Fruit fly (Drosophila melanogaster) whole organism, pupa: ENCODE results near the gene CG42676.

Source experiments
- CG12605 ChIP-seq: fragments of 200-800 bp; sonication (Bioruptor generic); IDR thresholded peaks from 2 replicates; pipeline ENCODE4 v1.3.6; 2022; ENCODE audit warnings: missing biosample characterization, missing genetic modification characterization
- CG15710 ChIP-seq: fragments of 200-800 bp; sonication (Bioruptor generic); optimal IDR thresholded peaks from 2 replicates; lab custom pipeline; 2018; ENCODE audit warnings: missing biosample characterization, mild to moderate bottlenecking, missing genetic modification characterization, moderate library complexity
- CG17806 ChIP-seq: fragments of 200-800 bp; sonication (Bioruptor generic); optimal IDR thresholded peaks from 2 replicates; lab custom pipeline; 2018; ENCODE audit warnings: missing biosample characterization, mild to moderate bottlenecking, missing genetic modification characterization, moderate library complexity
- CG4496 ChIP-seq: fragments of 200-800 bp; sonication (Bioruptor generic); IDR thresholded peaks from 3 replicates; pipeline ENCODE4 v1.3.6; 2022; ENCODE audit warnings: missing biosample characterization, missing genetic modification characterization
- Ets98B ChIP-seq: fragments of 200-800 bp; sonication (Bioruptor generic); IDR thresholded peaks from 2 replicates; pipeline ENCODE4 v1.3.6; 2022; ENCODE audit warnings: missing biosample characterization, missing genetic modification characterization
- Pif1B ChIP-seq: fragments of 200-800 bp; sonication (Bioruptor generic); optimal IDR thresholded peaks from 3 replicates; lab custom pipeline; 2016; ENCODE audit warnings: missing biosample characterization, missing genetic modification characterization
- gl ChIP-seq: fragments of 200-800 bp; sonication (Bioruptor generic); optimal IDR thresholded peaks from 2 replicates; lab custom pipeline; 2018; ENCODE audit warnings: missing biosample characterization, mild to moderate bottlenecking, missing genetic modification characterization

dm6 chr3L:1853277-1853676 lies 50.4 kb downstream of the CG42676 start:
- no peak for TF ChIP-seq Ets98B (GFP tag; lab: Robert Waterston, UW)
- TF ChIP-seq Pif1B = no peak
- TF ChIP-seq gl (tag; lab: Kevin White, UChicago) = no peak
- TF ChIP-seq CG17806 (tag; lab: Kevin White, UChicago) = no peak
- no peak for TF ChIP-seq CG4496
- no peak for TF ChIP-seq CG12605 (GFP tag; lab: Robert Waterston, UW)
- TF ChIP-seq CG15710 = no peak
